Fruit fly (Drosophila melanogaster) whole organism, embryonic: Measurements from ENCODE around the gene Not10.
A peak's percentile ranks its signal among the peaks of the same experiment; 100 is the strongest.

ENCODE experiments used
- ATbp ChIP-seq: fragments of 200-800 bp; sonication (Bioruptor generic); optimal IDR thresholded peaks from 2 replicates; lab custom pipeline; 2017; ENCODE audit warnings: missing biosample characterization, mild to moderate bottlenecking, missing genetic modification characterization, missing genetic modification reagents
- Abd-B ChIP-seq: fragments of 200-800 bp; sonication (Bioruptor generic); optimal IDR thresholded peaks from 2 replicates; lab custom pipeline; 2018; ENCODE audit warnings: missing biosample characterization, mild to moderate bottlenecking, missing genetic modification characterization, moderate library complexity
- Ada2b ChIP-seq: fragments of 200-800 bp; sonication (Bioruptor generic); IDR thresholded peaks from 2 replicates; pipeline ENCODE4 v1.3.6; 2022; ENCODE audit warnings: missing biosample characterization, missing genetic modification characterization
- Atf6 ChIP-seq: fragments of 200-800 bp; sonication (Bioruptor generic); IDR thresholded peaks from 2 replicates; pipeline ENCODE4 v1.3.6; 2022; ENCODE audit warnings: missing biosample characterization, missing genetic modification characterization
- CG10959 ChIP-seq: fragments of 200-800 bp; sonication (Bioruptor generic); IDR thresholded peaks from 2 replicates; pipeline ENCODE4 v1.3.6; 2022; ENCODE audit warnings: missing biosample characterization, missing genetic modification characterization
- CG12391 ChIP-seq: fragments of 200-800 bp; sonication (Bioruptor generic); optimal IDR thresholded peaks from 3 replicates; lab custom pipeline; 2018; ENCODE audit warnings: missing biosample characterization, mild to moderate bottlenecking, missing genetic modification characterization, moderate library complexity
- CG13624 ChIP-seq: fragments of 200-800 bp; sonication (Bioruptor generic); optimal IDR thresholded peaks from 2 replicates; lab custom pipeline; 2016; ENCODE audit warnings: missing biosample characterization, missing genetic modification characterization
- CG13894 ChIP-seq: fragments of 200-800 bp; sonication (Bioruptor generic); optimal IDR thresholded peaks from 3 replicates; lab custom pipeline; 2018; ENCODE audit warnings: missing biosample characterization, mild to moderate bottlenecking, missing genetic modification characterization, moderate library complexity
- CG14050 ChIP-seq: fragments of 200-800 bp; sonication (Bioruptor generic); IDR thresholded peaks from 3 replicates; pipeline ENCODE4 v1.3.6; 2022; ENCODE audit warnings: missing biosample characterization, missing genetic modification characterization
- CG16779 ChIP-seq: fragments of 200-800 bp; sonication (Bioruptor generic); IDR thresholded peaks from 2 replicates; pipeline ENCODE4 v1.3.6; 2022; ENCODE audit warnings: missing biosample characterization, missing genetic modification characterization
- CG17385 ChIP-seq: fragments of 200-800 bp; sonication (Bioruptor generic); optimal IDR thresholded peaks from 3 replicates; lab custom pipeline; 2018; ENCODE audit warnings: missing biosample characterization, mild to moderate bottlenecking, missing genetic modification characterization
- CG17802 ChIP-seq: fragments of 200-800 bp; sonication (Bioruptor generic); optimal IDR thresholded peaks from 2 replicates; lab custom pipeline; 2018; ENCODE audit warnings: missing biosample characterization, mild to moderate bottlenecking, missing genetic modification characterization, moderate library complexity
- CG2129 ChIP-seq: fragments of 200-800 bp; sonication (Bioruptor generic); IDR thresholded peaks from 2 replicates; pipeline ENCODE4 v1.3.6; 2022; ENCODE audit warnings: missing biosample characterization, missing genetic modification characterization; ENCODE audit not compliant: partially characterized antibody
- CG3065 ChIP-seq: fragments of 200-800 bp; sonication (Bioruptor generic); optimal IDR thresholded peaks from 2 replicates; lab custom pipeline; 2016; ENCODE audit warnings: missing biosample characterization, missing genetic modification characterization
- CG31441 ChIP-seq: fragments of 200-800 bp; sonication (Bioruptor generic); IDR thresholded peaks from 2 replicates; pipeline ENCODE4 v1.3.6; 2022; ENCODE audit warnings: missing biosample characterization, missing genetic modification characterization
- CG32532 ChIP-seq: fragments of 200-800 bp; sonication (Bioruptor generic); IDR thresholded peaks from 2 replicates; pipeline ENCODE4 v1.3.6; 2022; ENCODE audit warnings: missing biosample characterization, missing genetic modification characterization
- CG4617 ChIP-seq: fragments of 200-800 bp; sonication (Bioruptor generic); optimal IDR thresholded peaks from 3 replicates; lab custom pipeline; 2016; ENCODE audit warnings: missing biosample characterization, missing genetic modification characterization, borderline replicate concordance
- CG4820 ChIP-seq: fragments of 200-800 bp; sonication (Bioruptor generic); optimal IDR thresholded peaks from 3 replicates; lab custom pipeline; 2016; ENCODE audit warnings: missing biosample characterization, missing genetic modification characterization
- CG5953 ChIP-seq: fragments of 200-800 bp; sonication (Bioruptor generic); IDR thresholded peaks from 2 replicates; pipeline ENCODE4 v1.3.6; 2022; ENCODE audit warnings: missing biosample characterization, missing genetic modification characterization
- CG7745 ChIP-seq: fragments of 200-800 bp; sonication (Bioruptor generic); optimal IDR thresholded peaks from 2 replicates; lab custom pipeline; 2018; ENCODE audit warnings: missing biosample characterization, mild to moderate bottlenecking, missing genetic modification characterization, moderate library complexity
- CG7786 ChIP-seq: fragments of 200-800 bp; sonication (Bioruptor generic); optimal IDR thresholded peaks from 2 replicates; lab custom pipeline; 2016; ENCODE audit warnings: missing biosample characterization, missing genetic modification characterization
- CG8359 ChIP-seq: fragments of 200-800 bp; sonication (Bioruptor generic); optimal IDR thresholded peaks from 2 replicates; lab custom pipeline; 2017; ENCODE audit warnings: missing biosample characterization, mild to moderate bottlenecking, missing genetic modification characterization, borderline replicate concordance
- Deaf1 ChIP-seq: fragments of 200-800 bp; optimal IDR thresholded peaks from 3 replicates; lab custom pipeline; 2019; ENCODE audit warnings: missing biosample characterization, mild to moderate bottlenecking, missing genetic modification characterization, moderate library complexity
- Dek ChIP-seq: fragments of 200-800 bp; sonication (Bioruptor generic); optimal IDR thresholded peaks from 3 replicates; lab custom pipeline; 2019; ENCODE audit warnings: missing biosample characterization, mild to moderate bottlenecking, missing genetic modification characterization, moderate library complexity
- Ets65A ChIP-seq: fragments of 200-800 bp; sonication (Bioruptor generic); peaks from one replicate; lab custom pipeline; 2016; ENCODE audit warnings: missing biosample characterization, missing genetic modification characterization
- Fer2 ChIP-seq: fragments of 200-800 bp; sonication (Bioruptor generic); optimal IDR thresholded peaks from 2 replicates; lab custom pipeline; 2018; ENCODE audit warnings: missing biosample characterization, mild to moderate bottlenecking, missing genetic modification characterization, moderate library complexity
- Gsc ChIP-seq: fragments of 200-800 bp; sonication (Bioruptor generic); IDR thresholded peaks from 2 replicates; pipeline ENCODE4 v1.3.6; 2022; ENCODE audit warnings: missing biosample characterization, missing genetic modification characterization
- Hand ChIP-seq: fragments of 200-800 bp; sonication (Bioruptor generic); optimal IDR thresholded peaks from 2 replicates; lab custom pipeline; 2017; ENCODE audit warnings: mild to moderate bottlenecking, missing biosample characterization, missing genetic modification reagents, missing genetic modification characterization
- Hsf ChIP-seq: fragments of 200-800 bp; sonication (Bioruptor generic); optimal IDR thresholded peaks from 3 replicates; lab custom pipeline; 2016; ENCODE audit warnings: missing biosample characterization, missing genetic modification characterization
- Mad ChIP-seq: fragments of 200-800 bp; sonication (Bioruptor generic); optimal IDR thresholded peaks from 2 replicates; lab custom pipeline; 2016; ENCODE audit warnings: missing biosample characterization, missing genetic modification characterization
- Mes4 ChIP-seq: fragments of 200-800 bp; sonication (Bioruptor generic); optimal IDR thresholded peaks from 2 replicates; lab custom pipeline; 2016; ENCODE audit warnings: missing biosample characterization, missing genetic modification characterization
- crp ChIP-seq, 2 experiments: fragments of 200-800 bp; sonication (Bioruptor generic); optimal IDR thresholded peaks; 2 replicates in 1 of 2; 3 replicates in 1 of 2; lab custom pipeline; 2017; ENCODE audit warnings: missing biosample characterization in 2 of 2, missing genetic modification characterization in 2 of 2, mild to moderate bottlenecking in 1 of 2, moderate library complexity in 1 of 2
- dimm ChIP-seq: fragments of 200-800 bp; sonication (Bioruptor generic); IDR thresholded peaks from 2 replicates; pipeline ENCODE4 v1.3.6; 2022; ENCODE audit warnings: missing biosample characterization, missing genetic modification characterization
- emc ChIP-seq: fragments of 200-800 bp; sonication (Bioruptor generic); optimal IDR thresholded peaks from 2 replicates; lab custom pipeline; 2016; ENCODE audit warnings: missing biosample characterization, missing genetic modification characterization
- ems ChIP-seq: fragments of 200-800 bp; sonication (Bioruptor generic); optimal IDR thresholded peaks from 3 replicates; lab custom pipeline; 2016; ENCODE audit warnings: missing biosample characterization, missing genetic modification characterization
- en ChIP-seq: fragments of 200-800 bp; sonication (Bioruptor generic); optimal IDR thresholded peaks from 2 replicates; lab custom pipeline; 2016; ENCODE audit warnings: missing biosample characterization, missing genetic modification characterization
- fru ChIP-seq: fragments of >200 bp; optimal IDR thresholded peaks from 2 replicates; lab custom pipeline; 2017
- gem ChIP-seq: fragments of 200-800 bp; sonication (Bioruptor generic); optimal IDR thresholded peaks from 2 replicates; lab custom pipeline; 2019; ENCODE audit warnings: missing biosample characterization, mild to moderate bottlenecking, missing genetic modification characterization, moderate library complexity
- gsb ChIP-seq: fragments of 200-800 bp; sonication (Bioruptor generic); IDR thresholded peaks from 2 replicates; pipeline ENCODE4 v1.3.6; 2022; ENCODE audit warnings: missing biosample characterization, missing genetic modification characterization
- insv ChIP-seq, 2 experiments: fragments of 200-800 bp; sonication (Bioruptor generic); optimal IDR thresholded peaks; 3 replicates each; lab custom pipeline; 2016 to 2018; ENCODE audit warnings: missing biosample characterization in 2 of 2, missing genetic modification characterization in 2 of 2
- jigr1 ChIP-seq: fragments of 200-800 bp; sonication (Bioruptor generic); IDR thresholded peaks from 3 replicates; pipeline ENCODE4 v1.3.6; 2022; ENCODE audit warnings: missing biosample characterization, missing genetic modification characterization
- luna ChIP-seq: fragments of 200-800 bp; sonication (Bioruptor generic); optimal IDR thresholded peaks from 2 replicates; lab custom pipeline; 2016; ENCODE audit warnings: missing biosample characterization, missing genetic modification characterization
- mld ChIP-seq: fragments of 200-800 bp; sonication (Bioruptor generic); IDR thresholded peaks from 3 replicates; pipeline ENCODE4 v1.3.6; 2022; ENCODE audit warnings: missing biosample characterization, missing genetic modification characterization; ENCODE audit not compliant: partially characterized antibody
- otp ChIP-seq: fragments of 200-800 bp; sonication (Bioruptor generic); IDR thresholded peaks from 3 replicates; pipeline ENCODE4, ENCODE4 v1.3.6; 2022; ENCODE audit warnings: missing biosample characterization, missing genetic modification characterization
- repo ChIP-seq: fragments of 200-800 bp; sonication (Bioruptor generic); optimal IDR thresholded peaks from 2 replicates; lab custom pipeline; 2016; ENCODE audit warnings: missing biosample characterization, missing genetic modification characterization
- scrt ChIP-seq: fragments of 200-800 bp; sonication (Bioruptor generic); optimal IDR thresholded peaks from 2 replicates; lab custom pipeline; 2018; ENCODE audit warnings: missing biosample characterization, mild to moderate bottlenecking, missing genetic modification characterization, moderate library complexity
- toy ChIP-seq: fragments of 200-800 bp; sonication (Bioruptor generic); IDR thresholded peaks from 2 replicates; pipeline ENCODE4 v1.3.6; 2022; ENCODE audit warnings: missing biosample characterization, missing genetic modification characterization
- ttk ChIP-seq: fragments of 200-800 bp; sonication (Bioruptor generic); IDR thresholded peaks from 2 replicates; pipeline ENCODE4 v2.1.2; 2022; ENCODE audit warnings: missing biosample characterization, missing genetic modification characterization
- vfl ChIP-seq: fragments of 200-800 bp; sonication (Bioruptor generic); optimal IDR thresholded peaks from 2 replicates; lab custom pipeline; 2016; ENCODE audit warnings: missing biosample characterization, missing genetic modification characterization
- yki ChIP-seq: fragments of >200 bp; optimal IDR thresholded peaks from 3 replicates; lab custom pipeline; 2018

The Not10 gene

dm6 chr3R:12653511-12654252, 23.2 kb downstream of the Not10 start (continued):
- TF ChIP-seq otp (GFP tag; lab: Robert Waterston, UW) (peak; percentile 36; the same call in 1 of the 3 replicates), Hand (GFP tag; lab: Kevin White, UChicago) (peak; percentile 3), fru (lab: Kevin White, UChicago) (no peak), CG7786 (GFP tag; lab: Kevin White, UChicago) (peak; percentile 84), CG13894 (tag; lab: Kevin White, UChicago) (no peak), jigr1 (peak; percentile 64; the same call in 2 of the 3 replicates), CG13624 (GFP tag; lab: Kevin White, UChicago) (peak; percentile 77), crp (GFP tag; optimal IDR thresholded peaks at IDR 0.05; lab: Kevin White, UChicago) (peak in 1 of 2 experiments; percentile 49), Gsc (GFP tag; lab: Robert Waterston, UW) (peak; percentile 78), CG31441 (GFP tag; lab: Robert Waterston, UW) (peak; percentile 91), ems (GFP tag; lab: Kevin White, UChicago) (peak; percentile 73), CG32532 (GFP tag; lab: Robert Waterston, UW) (peak; percentile 77), CG2129 (GFP tag; lab: Robert Waterston, UW) (no peak), ATbp (GFP tag; lab: Kevin White, UChicago) (peak; percentile 86), CG17385 (GFP tag; lab: Kevin White, UChicago) (peak; percentile 76), insv (GFP tag; optimal IDR thresholded peaks at IDR 0.05; lab: Kevin White, UChicago) (no peak), Ada2b (GFP tag; lab: Robert Waterston, UW) (peak; percentile 77), CG10959 (GFP tag; lab: Robert Waterston, UW) (peak; percentile 40; the same call in 1 of the 2 replicates), CG4820 (peak; percentile 82), CG17802 (tag; lab: Kevin White, UChicago) (peak; percentile 13), Fer2 (peak; percentile 61), luna (GFP tag; lab: Kevin White, UChicago) (peak; percentile 47), Abd-B (peak; percentile 86), dimm (peak; percentile 60), Mad (GFP tag; lab: Kevin White, UChicago) (peak; percentile 69), scrt (peak; percentile 53), gsb (GFP tag; lab: Robert Waterston, UW) (peak; percentile 70), CG16779 (GFP tag; lab: Robert Waterston, UW) (no peak), Deaf1 (tag; lab: Kevin White, UChicago) (peak; percentile 47), Hsf (peak; percentile 72), CG4617 (GFP tag; lab: Kevin White, UChicago) (peak; percentile 39), CG5953 (GFP tag; lab: Robert Waterston, UW) (peak; percentile 76), Mes4 (peak; percentile 69), CG7745 (no peak), CG12391 (peak; percentile 77), Ets65A (GFP tag; lab: Kevin White, UChicago) (peak; percentile 96), gem (tag; lab: Kevin White, UChicago) (peak; percentile 89), Dek (tag; lab: Kevin White, UChicago) (peak; percentile 65), CG8359 (GFP tag; lab: Kevin White, UChicago) (peak; percentile 62), en (GFP tag; lab: Kevin White, UChicago) (peak; percentile 45), mld (GFP tag; lab: Robert Waterston, UW) (no peak), toy (GFP tag; lab: Robert Waterston, UW) (no peak), yki (lab: Kevin White, UChicago) (no peak), emc (GFP tag; lab: Kevin White, UChicago) (peak; percentile 52), ttk (peak; percentile 86), repo (GFP tag; lab: Kevin White, UChicago) (peak; percentile 66), CG14050 (GFP tag; lab: Robert Waterston, UW) (peak; percentile 75), Atf6 (GFP tag; lab: Robert Waterston, UW) (peak; percentile 87; the same call in 1 of the 2 replicates), CG3065 (peak; percentile 58), vfl (GFP tag; lab: Kevin White, UChicago) (peak; percentile 45)
